Worm (Caenorhabditis elegans) whole organism, midembryonic: Measurements from ENCODE around the gene C17E7.12.

Experiments used
- flt-1 ChIP-seq: fragments of 200-800 bp; sonication (Bioruptor generic); IDR thresholded peaks from 2 replicates; pipeline ENCODE4 v1.3.6; 2022; ENCODE audit warnings: missing genetic modification characterization, missing compliant biosample characterization
- klf-2 ChIP-seq: fragments of 200-800 bp; sonication (Bioruptor generic); conservative IDR thresholded peaks from 2 replicates; pipeline ENCODE4 v1.3.6; 2022; ENCODE audit warnings: missing genetic modification reagents, missing genetic modification characterization, missing compliant biosample characterization
- med-1 ChIP-seq: sonication (generic microtip); optimal IDR thresholded peaks from 2 replicates; lab custom pipeline; 2017; ENCODE audit warnings: missing genetic modification characterization, mild to moderate bottlenecking, missing compliant biosample characterization, antibody characterized with exemption, missing genetic modification reagents; ENCODE audit not compliant: insufficient read depth
- ztf-29 ChIP-seq: fragments of 200-800 bp; sonication (Bioruptor generic); IDR thresholded peaks from 2 replicates; pipeline ENCODE4 v1.3.6; 2022; ENCODE audit warnings: missing genetic modification reagents, missing genetic modification characterization, missing compliant biosample characterization

- TF ChIP-seq klf-2 (GFP tag; lab: Robert Waterston, UW) (no peak), flt-1 (GFP tag; lab: Robert Waterston, UW) (no peak), ztf-29 (GFP tag; lab: Robert Waterston, UW) (no peak), med-1 (GFP tag; lab: Kevin White, UChicago) (no peak)
Observed at ce11 chrV:3922547-3922946, 30.7 kb upstream of the C17E7.12 start.
